Worm (Caenorhabditis elegans) whole organism, late embryonic: Measurements from ENCODE around the gene dig-1.

ENCODE experiments used
- F13H6.1 ChIP-seq: sonication (generic microtip); optimal IDR thresholded peaks from 2 replicates; lab custom pipeline; 2016; ENCODE audit warnings: missing genetic modification characterization, missing compliant biosample characterization
- K09A11.1 ChIP-seq: sonication (generic microtip); optimal IDR thresholded peaks from 2 replicates; lab custom pipeline; 2017; ENCODE audit warnings: antibody characterized with exemption, mild to moderate bottlenecking, missing genetic modification characterization, missing compliant biosample characterization; ENCODE audit not compliant: insufficient read depth
- ahr-1 ChIP-seq: sonication (generic microtip); optimal IDR thresholded peaks from 2 replicates; lab custom pipeline; 2016; ENCODE audit warnings: missing genetic modification characterization, missing compliant biosample characterization
- ceh-14 ChIP-seq: sonication (generic microtip); optimal IDR thresholded peaks from 2 replicates; lab custom pipeline; 2016; ENCODE audit warnings: missing genotype, missing genetic modification characterization, missing compliant biosample characterization
- ceh-18 ChIP-seq: sonication (generic microtip); optimal IDR thresholded peaks from 2 replicates; lab custom pipeline; 2016; ENCODE audit warnings: missing genetic modification characterization, missing compliant biosample characterization
- ceh-19 ChIP-seq: fragments of 200-800 bp; sonication (Bioruptor generic); optimal IDR thresholded peaks from 2 replicates; lab custom pipeline; 2018; ENCODE audit warnings: mild to moderate bottlenecking, missing genetic modification characterization, missing compliant biosample characterization
- ceh-22 ChIP-seq: sonication (generic microtip); optimal IDR thresholded peaks from 2 replicates; lab custom pipeline; 2017; ENCODE audit warnings: missing biosample characterization, missing genetic modification characterization
- ceh-24 ChIP-seq: sonication (generic microtip); optimal IDR thresholded peaks from 2 replicates; lab custom pipeline; 2016; ENCODE audit warnings: mild to moderate bottlenecking, missing genetic modification characterization, missing compliant biosample characterization
- ceh-30 ChIP-seq: fragments of 150-350 bp; optimal IDR thresholded peaks from 2 replicates; lab custom pipeline; 2014; ENCODE audit warnings: missing biosample characterization, missing genetic modification characterization
- ceh-48 ChIP-seq: sonication (generic microtip); optimal IDR thresholded peaks from 2 replicates; lab custom pipeline; 2016; ENCODE audit warnings: missing genetic modification characterization, inconsistent platforms, missing compliant biosample characterization
- ceh-6 ChIP-seq: fragments of 200-800 bp; sonication (Bioruptor generic); optimal IDR thresholded peaks from 2 replicates; lab custom pipeline; 2018; ENCODE audit warnings: mild to moderate bottlenecking, missing genetic modification characterization, missing compliant biosample characterization
- che-1 ChIP-seq: sonication (generic microtip); optimal IDR thresholded peaks from 2 replicates; lab custom pipeline; 2016; ENCODE audit warnings: mild to moderate bottlenecking, missing genetic modification characterization, missing compliant biosample characterization
- dve-1 ChIP-seq: sonication (generic microtip); optimal IDR thresholded peaks from 2 replicates; lab custom pipeline; 2017; ENCODE audit warnings: antibody characterized with exemption, mild to moderate bottlenecking, missing genetic modification characterization, missing compliant biosample characterization
- hlh-15 ChIP-seq: sonication (generic microtip); optimal IDR thresholded peaks from 2 replicates; lab custom pipeline; 2016; ENCODE audit warnings: missing genetic modification characterization, missing compliant biosample characterization
- hlh-30 ChIP-seq: sonication (generic microtip); optimal IDR thresholded peaks from 2 replicates; lab custom pipeline; 2017; ENCODE audit warnings: antibody characterized with exemption, missing genetic modification characterization, missing compliant biosample characterization; ENCODE audit not compliant: insufficient read depth
- hlh-6 ChIP-seq: sonication (generic microtip); optimal IDR thresholded peaks from 2 replicates; lab custom pipeline; 2016; ENCODE audit warnings: missing genotype, missing genetic modification characterization, missing compliant biosample characterization
- lim-6 ChIP-seq: sonication (generic microtip); optimal IDR thresholded peaks from 2 replicates; lab custom pipeline; 2016; ENCODE audit warnings: missing genetic modification characterization, missing compliant biosample characterization
- lin-11 ChIP-seq: fragments of 200-800 bp; sonication (Bioruptor generic); optimal IDR thresholded peaks from 2 replicates; lab custom pipeline; 2018; ENCODE audit warnings: mild to moderate bottlenecking, missing genetic modification characterization, missing compliant biosample characterization
- mec-3 ChIP-seq: sonication (generic microtip); optimal IDR thresholded peaks from 2 replicates; lab custom pipeline; 2016; ENCODE audit warnings: borderline replicate concordance, missing genetic modification characterization, missing compliant biosample characterization
- nfya-1 ChIP-seq: sonication (generic microtip); optimal IDR thresholded peaks from 2 replicates; lab custom pipeline; 2017; ENCODE audit warnings: missing genetic modification characterization, mild to moderate bottlenecking, missing compliant biosample characterization, antibody characterized with exemption, moderate library complexity
- nhr-232 ChIP-seq: sonication (generic microtip); optimal IDR thresholded peaks from 2 replicates; lab custom pipeline; 2016; ENCODE audit warnings: missing genetic modification characterization, missing compliant biosample characterization
- npax-4 ChIP-seq: sonication (generic microtip); optimal IDR thresholded peaks from 2 replicates; lab custom pipeline; 2016; ENCODE audit warnings: missing genetic modification characterization, missing compliant biosample characterization
- pag-3 ChIP-seq: sonication (generic microtip); optimal IDR thresholded peaks from 2 replicates; lab custom pipeline; 2016; ENCODE audit warnings: missing compliant biosample characterization, missing genetic modification characterization, borderline replicate concordance
- pat-9 ChIP-seq: fragments of 200-800 bp; sonication (Bioruptor generic); optimal IDR thresholded peaks from 2 replicates; lab custom pipeline; 2018; ENCODE audit warnings: mild to moderate bottlenecking, missing genetic modification characterization, moderate library complexity, missing compliant biosample characterization
- pax-1 ChIP-seq: fragments of 150-350 bp; optimal IDR thresholded peaks from 2 replicates; lab custom pipeline; 2014; ENCODE audit warnings: missing biosample characterization, missing genetic modification characterization
- pha-4 ChIP-seq: fragments of 150-350 bp; optimal IDR thresholded peaks from 2 replicates; lab custom pipeline; 2018; ENCODE audit warnings: missing biosample characterization, missing genetic modification reagents, missing genetic modification characterization
- pros-1 ChIP-seq: fragments of 150-350 bp; optimal IDR thresholded peaks from 2 replicates; lab custom pipeline; 2014; ENCODE audit warnings: missing biosample characterization, missing genetic modification reagents, missing genetic modification characterization
- ref-2 ChIP-seq: sonication (generic microtip); optimal IDR thresholded peaks from 2 replicates; lab custom pipeline; 2016; ENCODE audit warnings: missing genetic modification characterization, missing compliant biosample characterization
- rnt-1 ChIP-seq: sonication (generic microtip); optimal IDR thresholded peaks from 2 replicates; lab custom pipeline; 2016; ENCODE audit warnings: missing genetic modification characterization, missing compliant biosample characterization
- sdc-2 ChIP-seq: sonication (generic microtip); optimal IDR thresholded peaks from 2 replicates; lab custom pipeline; 2016; ENCODE audit warnings: missing genotype, missing genetic modification characterization, missing compliant biosample characterization
- sox-4 ChIP-seq: sonication (generic microtip); optimal IDR thresholded peaks from 2 replicates; lab custom pipeline; 2017; ENCODE audit warnings: mild to moderate bottlenecking, missing genetic modification characterization, inconsistent platforms, missing compliant biosample characterization
- syd-9 ChIP-seq: sonication (generic microtip); optimal IDR thresholded peaks from 2 replicates; lab custom pipeline; 2016; ENCODE audit warnings: mild to moderate bottlenecking, missing genetic modification characterization, moderate library complexity, missing compliant biosample characterization
- ttx-3 ChIP-seq: sonication (generic microtip); optimal IDR thresholded peaks from 2 replicates; lab custom pipeline; 2016; ENCODE audit warnings: missing genetic modification reagents, missing genetic modification characterization, missing compliant biosample characterization
- unc-3 ChIP-seq, 2 experiments: fragments of 200-800 bp in 1 of 2; sonication (Bioruptor generic) in 1 of 2; sonication (generic microtip) in 1 of 2; conservative IDR thresholded peaks in 1 of 2; optimal IDR thresholded peaks in 1 of 2; 2 replicates each; pipeline versions ENCODE4 v1.3.6 to Lab custom; 2016 to 2022; ENCODE audit warnings: missing compliant biosample characterization in 2 of 2, missing genetic modification characterization in 2 of 2, missing genetic modification reagents in 1 of 2
- unc-55 ChIP-seq: sonication (generic microtip); optimal IDR thresholded peaks from 2 replicates; lab custom pipeline; 2017; ENCODE audit warnings: missing biosample characterization, missing genetic modification reagents, missing genetic modification characterization
- unc-86 ChIP-seq: sonication (generic microtip); optimal IDR thresholded peaks from 2 replicates; lab custom pipeline; 2016; ENCODE audit warnings: missing genetic modification characterization, missing compliant biosample characterization
- zip-5 ChIP-seq: sonication (generic microtip); optimal IDR thresholded peaks from 2 replicates; lab custom pipeline; 2016; ENCODE audit warnings: missing genetic modification characterization, missing compliant biosample characterization
- ztf-16 ChIP-seq: sonication (generic microtip); optimal IDR thresholded peaks from 2 replicates; lab custom pipeline; 2017; ENCODE audit warnings: missing genetic modification characterization, missing compliant biosample characterization

The dig-1 gene

ce11 chrIII:6736971-6737370 lies 9.1 kb upstream of the dig-1 start, which contains the start of gene K07E12.2:
Gene K07E12.2, plus strand, starts transcription at chrIII:6737271.
- TF ChIP-seq ref-2: no peak
- no peak for TF ChIP-seq pag-3 (tag; lab: Kevin White, UChicago)
- no peak for TF ChIP-seq K09A11.1 (tag; lab: Kevin White, UChicago)
- TF ChIP-seq unc-55 (GFP tag; lab: Kevin White, UChicago): no peak
- TF ChIP-seq syd-9 (tag; lab: Kevin White, UChicago): no peak
- TF ChIP-seq ceh-22 (tag; lab: Kevin White, UChicago): no peak
- no peak for TF ChIP-seq zip-5 (tag; lab: Kevin White, UChicago)
- no peak for TF ChIP-seq pros-1
- no peak for TF ChIP-seq nfya-1
- no peak for TF ChIP-seq npax-4 (tag; lab: Kevin White, UChicago)
- no peak for TF ChIP-seq che-1 (tag; lab: Kevin White, UChicago)
- TF ChIP-seq ceh-6 (GFP tag; lab: Kevin White, UChicago): no peak
- TF ChIP-seq F13H6.1 (tag; lab: Kevin White, UChicago): no peak
- TF ChIP-seq sdc-2 (tag; lab: Kevin White, UChicago): no peak
- no peak for TF ChIP-seq lim-6
- TF ChIP-seq unc-3 (GFP tag; conservative IDR thresholded peaks at IDR 0.05; lab: Robert Waterston, UW): no peak
- TF ChIP-seq unc-3 (tag; optimal IDR thresholded peaks at IDR 0.05; lab: Kevin White, UChicago): no peak

- TF ChIP-seq ceh-14 (tag; lab: Kevin White, UChicago) (no peak), ztf-16 (no peak), hlh-30 (tag; lab: Kevin White, UChicago) (no peak), ref-2 (no peak), ceh-19 (GFP tag; lab: Kevin White, UChicago) (no peak), ceh-48 (tag; lab: Kevin White, UChicago) (no peak), sox-4 (no peak), dve-1 (no peak), mec-3 (tag; lab: Kevin White, UChicago) (no peak), pat-9 (no peak), nhr-232 (tag; lab: Kevin White, UChicago) (no peak), hlh-15 (tag; lab: Kevin White, UChicago) (no peak), pag-3 (tag; lab: Kevin White, UChicago) (no peak)
Measured at ce11 chrIII:6740072-6740471, 6.0 kb upstream of the dig-1 start.

- no peak for TF ChIP-seq ceh-30
- peak; percentile 64 for TF ChIP-seq unc-55 (GFP tag; lab: Kevin White, UChicago)
- peak; percentile 57 for TF ChIP-seq ceh-18 (tag; lab: Kevin White, UChicago)
- TF ChIP-seq, all 69 proteins: peak for 2
Measured at ce11 chrIII:6742597-6742996, 3.5 kb upstream of the dig-1 start.

DNA sequence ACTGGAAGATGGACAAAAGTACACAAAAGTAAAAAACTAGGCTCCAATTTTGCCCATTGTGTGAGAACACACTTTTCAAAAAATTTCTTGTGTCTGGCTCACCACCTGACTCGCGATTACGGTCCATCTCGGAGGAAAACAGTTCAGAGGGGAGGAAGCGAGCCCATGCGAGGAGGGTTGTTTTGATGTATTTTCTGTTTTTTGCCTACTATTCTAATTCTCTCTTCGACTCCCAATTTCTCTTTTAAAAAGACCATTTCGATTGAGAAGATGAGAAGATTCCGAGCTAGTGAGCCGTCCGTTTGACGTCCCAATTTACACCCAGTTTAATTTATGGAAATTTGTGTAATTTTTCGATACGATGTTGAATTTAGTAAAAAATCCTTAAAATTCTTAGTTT lies 560 bp downstream of the dig-1 start:
- no peak for TF ChIP-seq ref-2
- no peak for TF ChIP-seq pha-4 (tag; lab: Kevin White, UChicago)
- no peak for TF ChIP-seq sox-4
- no peak for TF ChIP-seq pag-3 (tag; lab: Kevin White, UChicago)
- TF ChIP-seq ahr-1 (tag; lab: Kevin White, UChicago): no peak
- no peak for TF ChIP-seq ttx-3 (tag; lab: Kevin White, UChicago)
- no peak for TF ChIP-seq unc-86 (tag; lab: Kevin White, UChicago)
- no peak for TF ChIP-seq pat-9
- no peak for TF ChIP-seq lin-11
- no peak for TF ChIP-seq ceh-24
- no peak for TF ChIP-seq pax-1 (tag; lab: Kevin White, UChicago)
- TF ChIP-seq ceh-30: no peak
- TF ChIP-seq F13H6.1 (tag; lab: Kevin White, UChicago): no peak
- no peak for TF ChIP-seq rnt-1 (tag; lab: Kevin White, UChicago)
- TF ChIP-seq ceh-19 (GFP tag; lab: Kevin White, UChicago): no peak
- TF ChIP-seq ztf-16: no peak
- TF ChIP-seq hlh-6 (tag; lab: Kevin White, UChicago): no peak
